Fruit fly (Drosophila melanogaster) whole organism, embryonic: ENCODE results near the gene Acp32CD.
A peak's percentile ranks its signal among the peaks of the same experiment; 100 is the strongest.

Source experiments
- Ada2b ChIP-seq: fragments of 200-800 bp; sonication (Bioruptor generic); IDR thresholded peaks from 2 replicates; pipeline ENCODE4 v1.3.6; 2022; ENCODE audit warnings: missing biosample characterization, missing genetic modification characterization
- Bdp1 ChIP-seq: fragments of 200-800 bp; sonication (Bioruptor generic); optimal IDR thresholded peaks from 3 replicates; lab custom pipeline; 2016; ENCODE audit warnings: missing biosample characterization, missing genetic modification characterization
- Bteb2 ChIP-seq: fragments of 200-800 bp; sonication (Bioruptor generic); optimal IDR thresholded peaks from 2 replicates; lab custom pipeline; 2016; ENCODE audit warnings: missing biosample characterization, missing genetic modification characterization
- CG10147 ChIP-seq: fragments of 200-800 bp; sonication (Bioruptor generic); optimal IDR thresholded peaks from 2 replicates; lab custom pipeline; 2019; ENCODE audit warnings: missing biosample characterization, mild to moderate bottlenecking, missing genetic modification characterization, moderate library complexity
- CG11085 ChIP-seq: fragments of 200-800 bp; sonication (Bioruptor generic); IDR thresholded peaks from 2 replicates; pipeline ENCODE4 v1.3.6; 2022; ENCODE audit warnings: missing biosample characterization, missing genetic modification characterization
- CG12104 ChIP-seq: fragments of 200-800 bp; sonication (Bioruptor generic); optimal IDR thresholded peaks from 3 replicates; lab custom pipeline; 2016; ENCODE audit warnings: missing biosample characterization, missing genetic modification characterization
- CG12236 ChIP-seq: fragments of 200-800 bp; sonication (Bioruptor generic); optimal IDR thresholded peaks from 2 replicates; lab custom pipeline; 2016; ENCODE audit warnings: missing biosample characterization, missing genetic modification characterization
- CG12299 ChIP-seq: fragments of 200-800 bp; sonication (Bioruptor generic); optimal IDR thresholded peaks from 2 replicates; lab custom pipeline; 2018; ENCODE audit warnings: missing biosample characterization, mild to moderate bottlenecking, missing genetic modification characterization
- CG13424 ChIP-seq: fragments of 200-800 bp; sonication (Bioruptor generic); optimal IDR thresholded peaks from 2 replicates; lab custom pipeline; 2019; ENCODE audit warnings: missing biosample characterization, mild to moderate bottlenecking, missing genetic modification characterization, moderate library complexity
- CG13775 ChIP-seq: fragments of 200-800 bp; sonication (Bioruptor generic); optimal IDR thresholded peaks from 3 replicates; lab custom pipeline; 2017; ENCODE audit warnings: missing biosample characterization, mild to moderate bottlenecking, missing genetic modification characterization
- CG14710 ChIP-seq: fragments of 200-800 bp; sonication (Bioruptor generic); optimal IDR thresholded peaks from 3 replicates; lab custom pipeline; 2019; ENCODE audit warnings: missing biosample characterization, mild to moderate bottlenecking, missing genetic modification characterization, moderate library complexity
- CG15601 ChIP-seq: fragments of 200-800 bp; sonication (Bioruptor generic); optimal IDR thresholded peaks from 3 replicates; lab custom pipeline; 2019; ENCODE audit warnings: missing biosample characterization, mild to moderate bottlenecking, missing genetic modification characterization, moderate library complexity
- CG17802 ChIP-seq: fragments of 200-800 bp; sonication (Bioruptor generic); optimal IDR thresholded peaks from 2 replicates; lab custom pipeline; 2018; ENCODE audit warnings: missing biosample characterization, mild to moderate bottlenecking, missing genetic modification characterization, moderate library complexity
- CG2202 ChIP-seq: fragments of 200-800 bp; sonication (Bioruptor generic); optimal IDR thresholded peaks from 2 replicates; lab custom pipeline; 2018; ENCODE audit warnings: missing biosample characterization, mild to moderate bottlenecking, missing genetic modification characterization
- CG2889 ChIP-seq: fragments of 200-800 bp; sonication (Bioruptor generic); IDR thresholded peaks from 3 replicates; pipeline ENCODE4 v1.3.6; 2022; ENCODE audit warnings: missing biosample characterization, missing genetic modification characterization
- CG31365 ChIP-seq: fragments of 200-800 bp; sonication (Bioruptor generic); optimal IDR thresholded peaks from 2 replicates; lab custom pipeline; 2018; ENCODE audit warnings: missing biosample characterization, mild to moderate bottlenecking, missing genetic modification characterization
- CG7963 ChIP-seq: fragments of 200-800 bp; sonication (Bioruptor generic); IDR thresholded peaks from 3 replicates; pipeline ENCODE4 v1.3.6; 2022; ENCODE audit warnings: missing biosample characterization, missing genetic modification characterization; ENCODE audit not compliant: partially characterized antibody
- CG9215 ChIP-seq: fragments of 200-800 bp; sonication (Bioruptor generic); IDR thresholded peaks from 2 replicates; pipeline ENCODE4 v1.3.6; 2022; ENCODE audit warnings: missing biosample characterization, missing genetic modification characterization
- CrebB ChIP-seq: fragments of 200-800 bp; sonication (Bioruptor generic); optimal IDR thresholded peaks from 3 replicates; lab custom pipeline; 2018; ENCODE audit warnings: missing biosample characterization, mild to moderate bottlenecking, missing genetic modification characterization
- Dad ChIP-seq: fragments of 200-800 bp; sonication (Bioruptor generic); optimal IDR thresholded peaks from 3 replicates; lab custom pipeline; 2016; ENCODE audit warnings: missing biosample characterization, missing genetic modification characterization
- Ets97D ChIP-seq: fragments of 200-800 bp; sonication (Bioruptor generic); optimal IDR thresholded peaks from 3 replicates; lab custom pipeline; 2016; ENCODE audit warnings: missing biosample characterization, missing genetic modification characterization
- H15 ChIP-seq: fragments of 200-800 bp; sonication (Bioruptor generic); IDR thresholded peaks from 3 replicates; pipeline ENCODE4 v1.3.6; 2022; ENCODE audit warnings: missing biosample characterization, missing genetic modification characterization
- Hr3 ChIP-seq: fragments of 200-800 bp; sonication (Bioruptor generic); optimal IDR thresholded peaks from 3 replicates; lab custom pipeline; 2016; ENCODE audit warnings: missing biosample characterization, missing genetic modification characterization
- MTF-1 ChIP-seq: fragments of 200-800 bp; sonication (Bioruptor generic); optimal IDR thresholded peaks from 2 replicates; lab custom pipeline; 2018; ENCODE audit warnings: missing biosample characterization, mild to moderate bottlenecking, missing genetic modification characterization, borderline replicate concordance
- Myb ChIP-seq: fragments of 200-800 bp; sonication (Bioruptor generic); optimal IDR thresholded peaks from 2 replicates; lab custom pipeline; 2016; ENCODE audit warnings: missing biosample characterization, missing genetic modification characterization
- NC2α ChIP-seq: fragments of 200-800 bp; sonication (Bioruptor generic); optimal IDR thresholded peaks from 2 replicates; lab custom pipeline; 2016; ENCODE audit warnings: missing biosample characterization, missing genetic modification characterization
- NC2β ChIP-seq: fragments of 200-800 bp; sonication (Bioruptor generic); optimal IDR thresholded peaks from 2 replicates; lab custom pipeline; 2016; ENCODE audit warnings: missing biosample characterization, missing genetic modification characterization
- NFAT ChIP-seq: fragments of 200-800 bp; sonication (Bioruptor generic); IDR thresholded peaks from 2 replicates; pipeline ENCODE4 v1.3.6; 2022; ENCODE audit warnings: missing biosample characterization, missing genetic modification characterization
- Poxn ChIP-seq: fragments of 200-800 bp; sonication (Bioruptor generic); IDR thresholded peaks from 2 replicates; pipeline ENCODE4 v1.3.6; 2022; ENCODE audit warnings: missing biosample characterization, missing genetic modification characterization
- Ptx1 ChIP-seq: fragments of 200-800 bp; sonication (Bioruptor generic); IDR thresholded peaks from 2 replicates; pipeline ENCODE4 v1.3.6; 2022; ENCODE audit warnings: missing biosample characterization, missing genetic modification characterization
- Spps ChIP-seq: fragments of 200-800 bp; sonication (Bioruptor generic); optimal IDR thresholded peaks from 2 replicates; lab custom pipeline; 2018; ENCODE audit warnings: missing biosample characterization, mild to moderate bottlenecking, missing genetic modification characterization
- Tbp ChIP-seq: fragments of >200 bp; optimal IDR thresholded peaks from 2 replicates; lab custom pipeline; 2018; ENCODE audit warnings: missing biosample characterization, missing genetic modification characterization
- ab ChIP-seq: fragments of 200-800 bp; sonication (Bioruptor generic); optimal IDR thresholded peaks from 2 replicates; lab custom pipeline; 2016; ENCODE audit warnings: missing biosample characterization, missing genetic modification characterization
- amos ChIP-seq: fragments of 200-800 bp; sonication (Bioruptor generic); IDR thresholded peaks from 2 replicates; pipeline ENCODE4 v1.3.6; 2022; ENCODE audit warnings: missing biosample characterization, missing genetic modification characterization; ENCODE audit not compliant: partially characterized antibody
- bbx ChIP-seq: fragments of 200-800 bp; sonication (Bioruptor generic); IDR thresholded peaks from 2 replicates; pipeline ENCODE4 v1.3.6; 2022; ENCODE audit warnings: missing biosample characterization, missing genetic modification characterization; ENCODE audit not compliant: partially characterized antibody
- caup ChIP-seq: fragments of 200-800 bp; sonication (Bioruptor generic); optimal IDR thresholded peaks from 3 replicates; lab custom pipeline; 2017; ENCODE audit warnings: missing biosample characterization, mild to moderate bottlenecking, missing genetic modification characterization, moderate library complexity; ENCODE audit not compliant: severe bottlenecking
- gcm ChIP-seq: fragments of 200-800 bp; sonication (Bioruptor generic); optimal IDR thresholded peaks from 2 replicates; lab custom pipeline; 2019; ENCODE audit warnings: missing biosample characterization, mild to moderate bottlenecking, missing genetic modification characterization, moderate library complexity
- gro ChIP-seq: fragments of 200-800 bp; sonication (Bioruptor generic); optimal IDR thresholded peaks from 2 replicates; lab custom pipeline; 2016; ENCODE audit warnings: missing biosample characterization, missing genetic modification characterization
- gt ChIP-seq: fragments of 200-800 bp; sonication (Bioruptor generic); IDR thresholded peaks from 2 replicates; pipeline ENCODE4 v1.3.6; 2022; ENCODE audit warnings: missing biosample characterization, missing genetic modification characterization
- kay ChIP-seq: fragments of 200-800 bp; sonication (Bioruptor generic); optimal IDR thresholded peaks from 2 replicates; lab custom pipeline; 2016; ENCODE audit warnings: missing biosample characterization, missing genetic modification characterization
- kni ChIP-seq: fragments of 200-800 bp; sonication (Bioruptor generic); optimal IDR thresholded peaks from 3 replicates; lab custom pipeline; 2017; ENCODE audit warnings: mild to moderate bottlenecking, missing biosample characterization, missing genetic modification reagents, missing genetic modification characterization
- lilli ChIP-seq: fragments of 200-800 bp; sonication (Bioruptor generic); optimal IDR thresholded peaks from 3 replicates; lab custom pipeline; 2016; ENCODE audit warnings: missing biosample characterization, missing genetic modification characterization
- mld ChIP-seq: fragments of 200-800 bp; sonication (Bioruptor generic); IDR thresholded peaks from 3 replicates; pipeline ENCODE4 v1.3.6; 2022; ENCODE audit warnings: missing biosample characterization, missing genetic modification characterization; ENCODE audit not compliant: partially characterized antibody
- onecut ChIP-seq: fragments of 200-800 bp; sonication (Bioruptor generic); IDR thresholded peaks from 2 replicates; pipeline ENCODE4 v1.3.6; 2022; ENCODE audit warnings: missing biosample characterization, missing genetic modification characterization
- pan ChIP-seq, 4 experiments: fragments of >200 bp in 3 of 4; fragments of 200-800 bp in 1 of 4; sonication (Bioruptor generic) in 1 of 4; optimal IDR thresholded peaks in 3 of 4; IDR thresholded peaks in 1 of 4; 2 replicates each; pipeline versions ENCODE4 v1.3.6 to Lab custom; 2017 to 2022; ENCODE audit warnings: missing biosample characterization in 2 of 4, missing genetic modification characterization in 2 of 4, mixed read lengths in 1 of 4
- pzg ChIP-seq: fragments of 200-800 bp; sonication (Bioruptor generic); optimal IDR thresholded peaks from 3 replicates; lab custom pipeline; 2018; ENCODE audit warnings: missing biosample characterization, mild to moderate bottlenecking, missing genetic modification characterization, moderate library complexity
- row ChIP-seq: fragments of 200-800 bp; sonication (Bioruptor generic); IDR thresholded peaks from 3 replicates; pipeline ENCODE4 v1.3.6; 2022; ENCODE audit warnings: missing biosample characterization, missing genetic modification characterization
- ssp ChIP-seq: fragments of 200-800 bp; sonication (Bioruptor generic); IDR thresholded peaks from 2 replicates; pipeline ENCODE4 v1.3.6; 2022; ENCODE audit warnings: missing biosample characterization, missing genetic modification characterization
- tgo ChIP-seq: fragments of 200-800 bp; sonication (Bioruptor generic); IDR thresholded peaks from 3 replicates; pipeline ENCODE4 v1.3.6; 2022; ENCODE audit warnings: missing biosample characterization, missing genetic modification characterization
- vvl ChIP-seq: fragments of 200-800 bp; sonication (Bioruptor generic); IDR thresholded peaks from 2 replicates; pipeline ENCODE4 v1.3.6; 2022; ENCODE audit warnings: missing biosample characterization, missing genetic modification characterization
- wdn ChIP-seq: fragments of 200-800 bp; sonication (Bioruptor generic); IDR thresholded peaks from 2 replicates; pipeline ENCODE4 v1.3.6; 2022; ENCODE audit warnings: missing biosample characterization, missing genetic modification characterization

The Acp32CD gene

DNA sequence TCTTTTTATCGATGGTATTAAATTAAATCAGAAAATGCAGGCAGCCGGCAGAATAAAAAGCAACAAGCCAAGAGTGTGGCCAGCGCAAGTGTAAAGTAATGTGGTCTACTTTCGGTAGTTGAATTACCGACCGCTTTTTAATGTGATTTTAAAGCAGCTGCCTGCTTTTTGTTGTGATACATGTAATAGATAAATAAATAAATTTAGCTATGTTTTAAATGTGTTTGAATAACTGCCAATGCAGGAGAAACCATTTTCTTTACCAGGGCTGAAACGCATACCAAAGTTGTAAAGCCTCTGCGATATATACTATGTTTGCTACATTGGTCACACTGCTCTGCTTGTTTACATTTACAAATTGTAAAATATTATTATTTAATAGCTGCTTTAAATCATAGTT lies 45.3 kb upstream of the Acp32CD start, which contains the start of the genes Tmem214 and YL-1 (continued):
- TF ChIP-seq Hr3 (no peak), vvl (GFP tag; lab: Robert Waterston, UW) (no peak), H15 (GFP tag; lab: Robert Waterston, UW) (no peak), tgo (GFP tag; lab: Robert Waterston, UW) (no peak), CG7963 (GFP tag; lab: Robert Waterston, UW) (0 out of 3 replicates have a peak, but pooled peaks have one; percentile 23), bbx (GFP tag; lab: Robert Waterston, UW) (peak; percentile 15; the same call in 1 of the 2 replicates), CG14710 (peak; percentile 64), NC2β (GFP tag; lab: Kevin White, UChicago) (peak; percentile 1), CG15601 (tag; lab: Kevin White, UChicago) (peak; percentile 2), CG31365 (tag; lab: Kevin White, UChicago) (no peak), gro (GFP tag; lab: Kevin White, UChicago) (no peak), Poxn (no peak), onecut (GFP tag; lab: Robert Waterston, UW) (no peak), wdn (GFP tag; lab: Robert Waterston, UW) (no peak), pan (optimal IDR thresholded peaks at IDR 0.05; lab: Kevin White, UChicago) (no peak), pan (GFP tag; optimal IDR thresholded peaks at IDR 0.05 in 1 of 2, IDR thresholded peaks at IDR 0.05 in 1 of 2) (no peak), CG12104 (GFP tag; lab: Kevin White, UChicago) (no peak), gt (GFP tag; lab: Robert Waterston, UW) (no peak), CG2889 (no peak), mld (GFP tag; lab: Robert Waterston, UW) (no peak), NC2α (no peak), CG11085 (GFP tag; lab: Robert Waterston, UW) (no peak), Ada2b (GFP tag; lab: Robert Waterston, UW) (no peak), CG17802 (tag; lab: Kevin White, UChicago) (no peak), CrebB (tag; lab: Kevin White, UChicago) (no peak), gcm (no peak), caup (GFP tag; lab: Kevin White, UChicago) (no peak), kay (GFP tag; lab: Kevin White, UChicago) (no peak), CG12299 (tag; lab: Kevin White, UChicago) (peak; percentile 8), NFAT (no peak), Spps (tag; lab: Kevin White, UChicago) (no peak), amos (GFP tag; lab: Robert Waterston, UW) (peak; percentile 51), Bdp1 (GFP tag; lab: Kevin White, UChicago) (no peak), Ets97D (peak; percentile 41), ssp (GFP tag; lab: Robert Waterston, UW) (no peak), Tbp (GFP tag; lab: Kevin White, UChicago) (no peak), kni (GFP tag; lab: Kevin White, UChicago) (peak; percentile 88), CG13775 (GFP tag; lab: Kevin White, UChicago) (no peak), CG13424 (tag; lab: Kevin White, UChicago) (no peak), CG10147 (peak; percentile 6), Ptx1 (GFP tag; lab: Robert Waterston, UW) (no peak), Dad (GFP tag; lab: Kevin White, UChicago) (no peak), pzg (GFP tag; lab: Kevin White, UChicago) (peak; percentile 77), ab (GFP tag; lab: Kevin White, UChicago) (no peak), lilli (peak; percentile 5), Myb (GFP tag; lab: Kevin White, UChicago) (peak; percentile 23), row (peak; percentile 44; the same call in 2 of the 3 replicates), CG12236 (GFP tag; lab: Kevin White, UChicago) (no peak), MTF-1 (GFP tag; lab: Kevin White, UChicago) (no peak), Bteb2 (GFP tag; lab: Kevin White, UChicago) (no peak), CG2202 (tag; lab: Kevin White, UChicago) (no peak), CG9215 (GFP tag; lab: Robert Waterston, UW) (no peak)
